Fruit fly (Drosophila melanogaster) whole organism, embryonic: ENCODE results near the gene CG31075.
A peak's percentile ranks its signal among the peaks of the same experiment; 100 is the strongest.

Source experiments
- Asciz ChIP-seq: fragments of 200-800 bp; sonication (Bioruptor generic); optimal IDR thresholded peaks from 2 replicates; lab custom pipeline; 2017; ENCODE audit warnings: missing biosample characterization, mild to moderate bottlenecking, missing genetic modification characterization, missing genetic modification reagents
- B-H1 ChIP-seq: fragments of 200-800 bp; sonication (Bioruptor generic); IDR thresholded peaks from 3 replicates; pipeline ENCODE4 v1.3.6; 2022; ENCODE audit warnings: missing biosample characterization, missing genetic modification characterization
- B-H2 ChIP-seq: fragments of 200-800 bp; sonication (Bioruptor generic); optimal IDR thresholded peaks from 2 replicates; lab custom pipeline; 2018; ENCODE audit warnings: missing biosample characterization, mild to moderate bottlenecking, missing genetic modification characterization
- CG10979 ChIP-seq: fragments of 200-800 bp; sonication (Bioruptor generic); optimal IDR thresholded peaks from 2 replicates; lab custom pipeline; 2018; ENCODE audit warnings: missing biosample characterization, mild to moderate bottlenecking, missing genetic modification characterization, moderate library complexity
- CG12071 ChIP-seq: fragments of 200-800 bp; sonication (Bioruptor generic); optimal IDR thresholded peaks from 3 replicates; lab custom pipeline; 2018; ENCODE audit warnings: missing biosample characterization, mild to moderate bottlenecking, missing genetic modification characterization
- CG12155 ChIP-seq: fragments of 200-800 bp; sonication (Bioruptor generic); optimal IDR thresholded peaks from 3 replicates; lab custom pipeline; 2016; ENCODE audit warnings: missing biosample characterization, missing genetic modification characterization
- CG14965 ChIP-seq: fragments of 200-800 bp; sonication (Bioruptor generic); optimal IDR thresholded peaks from 2 replicates; lab custom pipeline; 2016; ENCODE audit warnings: missing biosample characterization, missing genetic modification characterization, borderline replicate concordance
- CG15073 ChIP-seq: fragments of 200-800 bp; sonication (Bioruptor generic); optimal IDR thresholded peaks from 2 replicates; lab custom pipeline; 2016; ENCODE audit warnings: missing biosample characterization, missing genetic modification characterization
- CG1792 ChIP-seq: fragments of 200-800 bp; sonication (Bioruptor generic); optimal IDR thresholded peaks from 2 replicates; lab custom pipeline; 2016; ENCODE audit warnings: missing biosample characterization, missing genetic modification characterization
- CG33557 ChIP-seq: fragments of 200-800 bp; sonication (Bioruptor generic); optimal IDR thresholded peaks from 2 replicates; lab custom pipeline; 2019; ENCODE audit warnings: missing biosample characterization, mild to moderate bottlenecking, missing genetic modification characterization, moderate library complexity
- CG3838 ChIP-seq: fragments of 200-800 bp; sonication (Bioruptor generic); optimal IDR thresholded peaks from 3 replicates; lab custom pipeline; 2016; ENCODE audit warnings: missing biosample characterization, missing genetic modification characterization
- CG3995 ChIP-seq: fragments of 200-800 bp; sonication (Bioruptor generic); optimal IDR thresholded peaks from 3 replicates; lab custom pipeline; 2016; ENCODE audit warnings: missing biosample characterization, missing genetic modification characterization
- CG4328 ChIP-seq: fragments of 200-800 bp; sonication (Bioruptor generic); optimal IDR thresholded peaks from 3 replicates; lab custom pipeline; 2017; ENCODE audit warnings: missing biosample characterization, missing genetic modification reagents, missing genetic modification characterization
- CG4404 ChIP-seq: fragments of 200-800 bp; sonication (Bioruptor generic); IDR thresholded peaks from 2 replicates; pipeline ENCODE4 v1.3.6; 2022; ENCODE audit warnings: missing biosample characterization, missing genetic modification characterization
- CG4707 ChIP-seq: fragments of 200-800 bp; sonication (Bioruptor generic); optimal IDR thresholded peaks from 2 replicates; lab custom pipeline; 2018; ENCODE audit warnings: missing biosample characterization, mild to moderate bottlenecking, missing genetic modification characterization, moderate library complexity
- CG4820 ChIP-seq: fragments of 200-800 bp; sonication (Bioruptor generic); optimal IDR thresholded peaks from 3 replicates; lab custom pipeline; 2016; ENCODE audit warnings: missing biosample characterization, missing genetic modification characterization
- CG6791 ChIP-seq: fragments of 200-800 bp; sonication (Bioruptor generic); IDR thresholded peaks from 3 replicates; pipeline ENCODE4 v1.3.6; 2022; ENCODE audit warnings: missing biosample characterization, missing genetic modification characterization; ENCODE audit not compliant: partially characterized antibody
- CG6813 ChIP-seq: fragments of 200-800 bp; sonication (Bioruptor generic); optimal IDR thresholded peaks from 2 replicates; lab custom pipeline; 2017; ENCODE audit warnings: missing biosample characterization, missing genetic modification characterization, mild to moderate bottlenecking, moderate library complexity, missing genetic modification reagents
- CG7963 ChIP-seq: fragments of 200-800 bp; sonication (Bioruptor generic); IDR thresholded peaks from 3 replicates; pipeline ENCODE4 v1.3.6; 2022; ENCODE audit warnings: missing biosample characterization, missing genetic modification characterization; ENCODE audit not compliant: partially characterized antibody
- CG8388 ChIP-seq: fragments of 200-800 bp; sonication (Bioruptor generic); optimal IDR thresholded peaks from 2 replicates; lab custom pipeline; 2019; ENCODE audit warnings: missing biosample characterization, mild to moderate bottlenecking, missing genetic modification characterization, moderate library complexity
- Dfd ChIP-seq, 2 experiments: fragments of >200 bp; optimal IDR thresholded peaks; 2 replicates each; lab custom pipeline; 2017; ENCODE audit warnings: missing biosample characterization in 2 of 2, missing genetic modification characterization in 2 of 2
- Drgx ChIP-seq: fragments of 200-800 bp; sonication (Bioruptor generic); IDR thresholded peaks from 2 replicates; pipeline ENCODE4 v1.3.6; 2022; ENCODE audit warnings: missing biosample characterization, missing genetic modification characterization
- Fer1 ChIP-seq: fragments of 200-800 bp; sonication (Bioruptor generic); optimal IDR thresholded peaks from 2 replicates; lab custom pipeline; 2017; ENCODE audit warnings: missing biosample characterization, mild to moderate bottlenecking, missing genetic modification characterization
- HLH54F ChIP-seq: fragments of 200-800 bp; sonication (Bioruptor generic); optimal IDR thresholded peaks from 3 replicates; lab custom pipeline; 2016; ENCODE audit warnings: missing biosample characterization, missing genetic modification characterization
- HmgD ChIP-seq: fragments of 200-800 bp; sonication (Bioruptor generic); optimal IDR thresholded peaks from 3 replicates; lab custom pipeline; 2016; ENCODE audit warnings: missing biosample characterization, missing genetic modification characterization
- Hr3 ChIP-seq: fragments of 200-800 bp; sonication (Bioruptor generic); optimal IDR thresholded peaks from 3 replicates; lab custom pipeline; 2016; ENCODE audit warnings: missing biosample characterization, missing genetic modification characterization
- Lpt ChIP-seq: fragments of >200 bp; optimal IDR thresholded peaks from 2 replicates; lab custom pipeline; 2018; ENCODE audit warnings: missing biosample characterization, missing genetic modification characterization
- Nf-YC ChIP-seq: fragments of 200-800 bp; optimal IDR thresholded peaks from 3 replicates; lab custom pipeline; 2019; ENCODE audit warnings: missing biosample characterization, mild to moderate bottlenecking, missing genetic modification characterization, moderate library complexity
- Opbp ChIP-seq: fragments of 200-800 bp; sonication (Bioruptor generic); IDR thresholded peaks from 3 replicates; pipeline ENCODE4 v1.3.6; 2022; ENCODE audit warnings: missing biosample characterization, missing genetic modification characterization; ENCODE audit not compliant: partially characterized antibody
- Pdp1 ChIP-seq, 2 experiments: fragments of 200-800 bp; sonication (Bioruptor generic); optimal IDR thresholded peaks; 3 replicates each; lab custom pipeline; 2016; ENCODE audit warnings: missing biosample characterization in 2 of 2, missing genetic modification characterization in 2 of 2, mild to moderate bottlenecking in 1 of 2, moderate library complexity in 1 of 2
- Scr ChIP-seq: fragments of 200-800 bp; sonication (Bioruptor generic); IDR thresholded peaks from 2 replicates; pipeline ENCODE4 v1.3.6; 2022; ENCODE audit warnings: missing biosample characterization, missing genetic modification characterization; ENCODE audit not compliant: partially characterized antibody
- Stat92E ChIP-seq, 3 experiments: fragments of >200 bp in 2 of 3; fragments of 200-800 bp in 1 of 3; sonication (Bioruptor generic) in 1 of 3; optimal IDR thresholded peaks; 2 replicates each; lab custom pipeline; 2017 to 2019; ENCODE audit warnings: missing biosample characterization in 3 of 3, missing genetic modification characterization in 3 of 3, mild to moderate bottlenecking in 1 of 3, moderate library complexity in 1 of 3
- TFAM ChIP-seq: fragments of 200-800 bp; sonication (Bioruptor generic); optimal IDR thresholded peaks from 2 replicates; lab custom pipeline; 2017; ENCODE audit warnings: missing biosample characterization, missing genetic modification characterization, inconsistent platforms
- Usf ChIP-seq: fragments of 200-800 bp; sonication (Bioruptor generic); optimal IDR thresholded peaks from 2 replicates; lab custom pipeline; 2017; ENCODE audit warnings: missing genotype, missing biosample characterization, missing genetic modification characterization
- YL-1 ChIP-seq: fragments of 200-800 bp; sonication (Bioruptor generic); optimal IDR thresholded peaks from 3 replicates; lab custom pipeline; 2017; ENCODE audit warnings: missing biosample characterization, mild to moderate bottlenecking, missing genetic modification characterization
- bcd ChIP-seq: fragments of 200-800 bp; sonication (Bioruptor generic); optimal IDR thresholded peaks from 2 replicates; lab custom pipeline; 2017; ENCODE audit warnings: missing biosample characterization, mild to moderate bottlenecking, missing genetic modification characterization
- dati ChIP-seq: fragments of 200-800 bp; sonication (Bioruptor generic); IDR thresholded peaks from 2 replicates; pipeline ENCODE4 v1.3.6; 2022; ENCODE audit warnings: missing biosample characterization, missing genetic modification characterization
- eyg ChIP-seq: fragments of 200-800 bp; sonication (Bioruptor generic); optimal IDR thresholded peaks from 3 replicates; lab custom pipeline; 2016; ENCODE audit warnings: missing biosample characterization, missing genetic modification characterization
- fd96Cb ChIP-seq: fragments of 200-800 bp; sonication (Bioruptor generic); optimal IDR thresholded peaks from 2 replicates; lab custom pipeline; 2018; ENCODE audit warnings: missing biosample characterization, mild to moderate bottlenecking, missing genetic modification characterization, moderate library complexity
- grau ChIP-seq: fragments of 200-800 bp; optimal IDR thresholded peaks from 3 replicates; lab custom pipeline; 2019; ENCODE audit warnings: missing biosample characterization, mild to moderate bottlenecking, missing genetic modification characterization, moderate library complexity
- gsb ChIP-seq: fragments of 200-800 bp; sonication (Bioruptor generic); IDR thresholded peaks from 2 replicates; pipeline ENCODE4 v1.3.6; 2022; ENCODE audit warnings: missing biosample characterization, missing genetic modification characterization
- maf-S ChIP-seq: fragments of 200-800 bp; sonication (Bioruptor generic); optimal IDR thresholded peaks from 2 replicates; lab custom pipeline; 2016; ENCODE audit warnings: missing biosample characterization, missing genetic modification characterization
- peb ChIP-seq: fragments of 200-800 bp; sonication (Bioruptor generic); IDR thresholded peaks from 2 replicates; pipeline ENCODE4 v1.3.6; 2022; ENCODE audit warnings: missing biosample characterization, missing genetic modification characterization
- pfk ChIP-seq: fragments of 200-800 bp; sonication (Bioruptor generic); optimal IDR thresholded peaks from 2 replicates; lab custom pipeline; 2018; ENCODE audit warnings: missing biosample characterization, mild to moderate bottlenecking, missing genetic modification characterization, moderate library complexity
- pros ChIP-seq: fragments of 200-800 bp; sonication (Bioruptor generic); optimal IDR thresholded peaks from 3 replicates; lab custom pipeline; 2019; ENCODE audit warnings: missing biosample characterization, mild to moderate bottlenecking, missing genetic modification characterization, moderate library complexity
- sim ChIP-seq: fragments of 200-800 bp; sonication (Bioruptor generic); IDR thresholded peaks from 2 replicates; pipeline ENCODE4 v1.3.6; 2022; ENCODE audit warnings: missing biosample characterization, missing genetic modification characterization
- slp2 ChIP-seq: fragments of 200-800 bp; sonication (Bioruptor generic); optimal IDR thresholded peaks from 2 replicates; lab custom pipeline; 2016; ENCODE audit warnings: missing biosample characterization, missing genetic modification characterization
- wor ChIP-seq: fragments of 200-800 bp; sonication (Bioruptor generic); IDR thresholded peaks from 2 replicates; pipeline ENCODE4 v1.3.6; 2022; ENCODE audit warnings: missing biosample characterization, missing genetic modification characterization
- zfh1 ChIP-seq: fragments of 200-800 bp; sonication (Bioruptor generic); IDR thresholded peaks from 3 replicates; pipeline ENCODE4 v1.3.6; 2022; ENCODE audit warnings: missing biosample characterization, missing genetic modification characterization

CG31075 gene

DNA sequence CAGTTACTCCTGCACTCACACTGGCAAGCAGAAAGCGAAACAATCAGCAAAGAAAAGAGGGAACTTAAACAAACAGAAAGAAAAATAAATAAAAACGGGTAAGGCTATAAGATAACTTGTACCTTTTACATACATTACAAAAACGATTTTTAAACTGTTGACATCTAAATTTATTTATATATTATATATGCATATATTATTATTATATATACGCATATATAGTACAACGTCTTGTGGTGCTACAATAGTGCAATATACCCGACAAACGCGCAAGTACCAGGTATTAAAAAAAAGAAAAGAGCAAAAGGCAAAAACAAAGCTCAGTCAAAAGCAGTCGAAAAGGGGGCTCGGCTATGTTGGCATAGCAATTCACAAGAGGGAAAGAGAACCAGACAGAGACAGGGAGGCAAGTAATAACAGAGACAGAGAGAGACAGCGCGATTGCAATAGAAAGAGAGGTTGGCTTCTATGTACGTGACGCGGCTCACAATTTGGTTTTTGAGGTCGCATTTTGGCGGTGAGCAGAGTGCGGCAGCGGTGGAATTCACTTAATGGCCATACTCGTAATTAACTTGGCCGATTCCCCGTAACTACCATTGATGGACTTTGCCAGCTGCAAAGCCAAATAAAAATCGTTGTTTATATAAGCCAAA lies 34.2 kb downstream of the CG31075 start (continued):
- TF ChIP-seq HmgD, result no peak
- TF ChIP-seq wor (GFP tag; lab: Robert Waterston, UW), result peak; percentile 80
- TF ChIP-seq Stat92E (GFP tag; optimal IDR thresholded peaks at IDR 0.05; lab: Kevin White, UChicago), result peak in 1 of 3 experiments; percentile 23
- no peak for TF ChIP-seq pfk (GFP tag; lab: Kevin White, UChicago)
- TF ChIP-seq slp2 (GFP tag; lab: Kevin White, UChicago), result no peak
- TF ChIP-seq Drgx, result peak; percentile 96
- peak; percentile 61 for TF ChIP-seq Fer1 (GFP tag; lab: Kevin White, UChicago)
- TF ChIP-seq CG3838 (GFP tag; lab: Kevin White, UChicago), result no peak
- no peak for TF ChIP-seq CG33557 (GFP tag; lab: Kevin White, UChicago)
- TF ChIP-seq grau (tag; lab: Kevin White, UChicago), result peak; percentile 68
- TF ChIP-seq CG14965, result no peak
- TF ChIP-seq CG6813 (GFP tag; lab: Kevin White, UChicago), result peak; percentile 66
- TF ChIP-seq Usf (GFP tag; lab: Kevin White, UChicago), result peak; percentile 60
- TF ChIP-seq Opbp, result no peak
- no peak for TF ChIP-seq Dfd (GFP tag; optimal IDR thresholded peaks at IDR 0.05; lab: Kevin White, UChicago)
- TF ChIP-seq CG10979 (tag; lab: Kevin White, UChicago), result peak; percentile 77
- TF ChIP-seq CG4820 (GFP tag; lab: Kevin White, UChicago), result peak; percentile 38
- TF ChIP-seq gsb (GFP tag; lab: Robert Waterston, UW), result no peak; the same call in 1 of the 2 replicates
- TF ChIP-seq CG4328, result no peak
- no peak for TF ChIP-seq eyg (GFP tag; lab: Kevin White, UChicago)
- peak; percentile 36 for TF ChIP-seq CG12071
- TF ChIP-seq Pdp1 (GFP tag; optimal IDR thresholded peaks at IDR 0.05; lab: Kevin White, UChicago), result peak in 1 of 2 experiments; percentile 71
- no peak for TF ChIP-seq TFAM (GFP tag; lab: Kevin White, UChicago)
- TF ChIP-seq HLH54F (GFP tag; lab: Kevin White, UChicago), result no peak
- no peak for TF ChIP-seq Lpt (GFP tag; lab: Kevin White, UChicago)
- peak; percentile 85 for TF ChIP-seq Asciz (GFP tag; lab: Kevin White, UChicago)
- TF ChIP-seq zfh1 (GFP tag; lab: Robert Waterston, UW), result peak; percentile 74; the same call in 2 of the 3 replicates
- no peak for TF ChIP-seq CG3995
- peak; percentile 43 for TF ChIP-seq CG4707 (GFP tag; lab: Kevin White, UChicago)
- TF ChIP-seq CG4404 (GFP tag; lab: Robert Waterston, UW), result peak; percentile 45
- peak; percentile 72 for TF ChIP-seq CG8388 (GFP tag; lab: Kevin White, UChicago)
- TF ChIP-seq YL-1, result peak; percentile 12
- peak; percentile 82 for TF ChIP-seq bcd
- TF ChIP-seq fd96Cb (tag; lab: Kevin White, UChicago), result peak; percentile 84
- TF ChIP-seq dati, result 0 out of 2 replicates have a peak, but pooled peaks have one; percentile 27
- no peak for TF ChIP-seq CG6791 (GFP tag; lab: Robert Waterston, UW)
- peak; percentile 49 for TF ChIP-seq CG12155 (GFP tag; lab: Kevin White, UChicago)
- TF ChIP-seq B-H1 (GFP tag; lab: Robert Waterston, UW), result peak; percentile 85
- TF ChIP-seq Hr3 (GFP tag; lab: Kevin White, UChicago), result peak; percentile 83
- TF ChIP-seq CG1792 (GFP tag; lab: Kevin White, UChicago), result no peak
- no peak for TF ChIP-seq Scr
- TF ChIP-seq peb (GFP tag; lab: Robert Waterston, UW), result peak; percentile 58; the same call in 1 of the 2 replicates
- no peak; the same call in 1 of the 2 replicates for TF ChIP-seq sim (GFP tag; lab: Robert Waterston, UW)
- no peak for TF ChIP-seq maf-S (GFP tag; lab: Kevin White, UChicago)
- TF ChIP-seq Nf-YC (tag; lab: Kevin White, UChicago), result peak; percentile 62
- no peak for TF ChIP-seq CG15073 (GFP tag; lab: Kevin White, UChicago)
- TF ChIP-seq pros (GFP tag; lab: Kevin White, UChicago), result no peak
- TF ChIP-seq CG7963 (GFP tag; lab: Robert Waterston, UW), result no peak
- no peak for TF ChIP-seq B-H2 (GFP tag; lab: Kevin White, UChicago)
